Fruit fly (Drosophila melanogaster) whole organism, wandering third instar larva: ENCODE data around the gene CG16959.

Experiments used
- Abd-B ChIP-seq: fragments of >200 bp; optimal IDR thresholded peaks from 2 replicates; lab custom pipeline; 2017; ENCODE audit warnings: missing biosample characterization, missing genetic modification characterization
- HLH106 ChIP-seq: fragments of 200-800 bp; optimal IDR thresholded peaks from 3 replicates; lab custom pipeline; 2019; ENCODE audit warnings: missing biosample characterization, mild to moderate bottlenecking, missing genetic modification characterization, moderate library complexity
- OdsH ChIP-seq: fragments of 200-800 bp; sonication (Bioruptor generic); optimal IDR thresholded peaks from 2 replicates; lab custom pipeline; 2016; ENCODE audit warnings: missing biosample characterization, mild to moderate bottlenecking, missing genetic modification characterization
- h ChIP-seq: fragments of 200-800 bp; sonication (Bioruptor generic); optimal IDR thresholded peaks from 3 replicates; lab custom pipeline; 2016; ENCODE audit warnings: missing biosample characterization, mild to moderate bottlenecking, missing genetic modification characterization
- lola ChIP-seq: fragments of >200 bp; optimal IDR thresholded peaks from 2 replicates; lab custom pipeline; 2017; ENCODE audit warnings: missing biosample characterization, missing genetic modification characterization
- sage ChIP-seq: fragments of 200-800 bp; sonication (Bioruptor generic); optimal IDR thresholded peaks from 2 replicates; lab custom pipeline; 2016; ENCODE audit warnings: missing biosample characterization, mild to moderate bottlenecking, missing genetic modification characterization

dm6 chr3L:15079278-15079677, 45.8 kb downstream of the CG16959 start:
- TF ChIP-seq Abd-B (GFP tag; lab: Kevin White, UChicago) (no peak), h (GFP tag; lab: Kevin White, UChicago) (no peak), OdsH (GFP tag; lab: Kevin White, UChicago) (no peak), sage (no peak), HLH106 (tag; lab: Kevin White, UChicago) (no peak), lola (no peak)
